Worm (Caenorhabditis elegans) whole organism, early embryonic: Measurements from ENCODE around the gene C24H11.2.

ENCODE experiments used
- F13C5.2 ChIP-seq: sonication (generic microtip); optimal IDR thresholded peaks from 2 replicates; lab custom pipeline; 2017; ENCODE audit warnings: mild to moderate bottlenecking, missing genetic modification characterization, inconsistent platforms, missing compliant biosample characterization
- aly-1 ChIP-seq: sonication (generic microtip); optimal IDR thresholded peaks from 2 replicates; lab custom pipeline; 2016; ENCODE audit warnings: missing genetic modification characterization, missing compliant biosample characterization
- ama-1 ChIP-seq: fragments of 150-350 bp; optimal IDR thresholded peaks from 2 replicates; lab custom pipeline; 2014
- ceh-13 ChIP-seq: fragments of 200-800 bp; sonication (Bioruptor generic); optimal IDR thresholded peaks from 2 replicates; lab custom pipeline; 2018; ENCODE audit warnings: mild to moderate bottlenecking, missing genetic modification characterization, missing compliant biosample characterization
- ceh-36 ChIP-seq: sonication (generic microtip); optimal IDR thresholded peaks from 2 replicates; lab custom pipeline; 2016; ENCODE audit warnings: missing genetic modification characterization, inconsistent platforms, missing compliant biosample characterization
- hmg-4 ChIP-seq: fragments of 200-800 bp; sonication (Bioruptor generic); optimal IDR thresholded peaks from 2 replicates; lab custom pipeline; 2018; ENCODE audit warnings: mild to moderate bottlenecking, missing genetic modification characterization, missing compliant biosample characterization
- sea-1 ChIP-seq: fragments of 200-800 bp; sonication (Bioruptor generic); conservative IDR thresholded peaks from 2 replicates; pipeline ENCODE4 v1.3.6; 2022; ENCODE audit warnings: missing genetic modification characterization, missing compliant biosample characterization

DNA sequence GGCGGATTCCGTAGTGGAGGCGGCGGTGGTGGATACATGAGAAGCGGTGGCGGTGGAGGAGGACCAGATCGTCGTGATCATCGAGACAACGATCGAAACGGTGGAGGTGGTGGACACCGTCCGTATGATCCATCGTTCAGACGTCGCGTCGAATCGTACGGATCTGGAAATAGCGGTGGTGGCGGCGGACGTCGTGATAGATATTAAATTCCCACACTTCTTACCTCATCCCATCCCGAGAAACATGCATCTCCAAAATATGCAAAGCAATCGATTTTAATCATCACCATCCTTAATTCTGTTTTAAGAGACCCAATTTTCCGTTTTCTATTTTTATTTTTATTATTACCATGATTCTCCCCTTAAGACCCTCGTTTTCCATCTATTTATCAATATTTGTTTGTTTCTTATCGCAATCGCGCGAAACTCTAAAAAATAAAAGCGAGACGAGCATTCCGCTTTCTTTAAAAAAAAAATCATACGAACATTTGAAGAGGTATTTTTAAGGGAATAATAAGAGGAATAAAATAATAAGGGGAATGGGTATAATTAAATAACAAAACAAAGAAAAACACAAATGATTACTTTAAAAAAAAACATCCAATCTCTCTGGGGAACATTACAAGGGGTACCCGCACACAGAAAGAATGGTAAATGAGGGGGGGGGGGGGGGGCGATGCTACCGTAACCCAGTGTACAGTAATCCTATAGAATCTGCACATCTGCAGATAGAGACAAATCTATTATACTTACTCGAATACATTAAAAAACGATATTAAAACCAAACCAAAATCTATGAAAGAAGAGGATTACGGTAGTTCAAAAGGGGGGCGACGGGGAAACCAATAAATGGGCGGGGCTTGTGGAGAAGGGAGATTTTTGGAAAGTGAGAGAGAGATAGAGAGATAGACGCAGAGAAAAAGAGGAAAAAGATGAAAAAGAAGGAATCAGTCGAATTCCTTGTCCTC lies 38.7 kb upstream of the C24H11.2 start:
- TF ChIP-seq ceh-36 (tag; lab: Kevin White, UChicago): peak; percentile 58
- TF ChIP-seq F13C5.2 (tag; lab: Kevin White, UChicago): no peak
- TF ChIP-seq ceh-13 (GFP tag; lab: Kevin White, UChicago): no peak
- TF ChIP-seq sea-1 (GFP tag; lab: Robert Waterston, UW): no peak
- TF ChIP-seq ama-1 (lab: Kevin White, UChicago): no peak
- TF ChIP-seq aly-1: no peak
- TF ChIP-seq hmg-4 (GFP tag; lab: Kevin White, UChicago): no peak
